Fruit fly (Drosophila melanogaster) whole organism, embryonic: Measurements from ENCODE around the gene HDAC4.

Experiments
- CG18599 ChIP-seq: fragments of 200-800 bp; sonication (Bioruptor generic); optimal IDR thresholded peaks from 3 replicates; lab custom pipeline; 2017; ENCODE audit warnings: missing biosample characterization, missing genetic modification characterization, mild to moderate bottlenecking, moderate library complexity, missing genetic modification reagents
- Ssrp ChIP-seq: fragments of 200-800 bp; sonication (Bioruptor generic); optimal IDR thresholded peaks from 2 replicates; lab custom pipeline; 2018; ENCODE audit warnings: missing biosample characterization, mild to moderate bottlenecking, missing genetic modification characterization, moderate library complexity
- YL-1 ChIP-seq: fragments of 200-800 bp; sonication (Bioruptor generic); optimal IDR thresholded peaks from 3 replicates; lab custom pipeline; 2017; ENCODE audit warnings: missing biosample characterization, mild to moderate bottlenecking, missing genetic modification characterization

dm6 chrX:13325310-13325709 lies 39.9 kb upstream of the HDAC4 start:
- TF ChIP-seq CG18599 (GFP tag; lab: Kevin White, UChicago) (no peak), YL-1 (GFP tag; lab: Kevin White, UChicago) (no peak), Ssrp (tag; lab: Kevin White, UChicago) (no peak)
